Fruit fly (Drosophila melanogaster) whole organism, prepupa: ENCODE measurements around the gene Ppat-Dpck.

ENCODE experiments used
- CG11762 ChIP-seq: fragments of 200-800 bp; sonication (Bioruptor generic); optimal IDR thresholded peaks from 3 replicates; lab custom pipeline; 2016; ENCODE audit warnings: missing biosample characterization, missing genetic modification characterization; ENCODE audit not compliant: insufficient read depth
- CG3032 ChIP-seq: fragments of 200-800 bp; optimal IDR thresholded peaks from 2 replicates; lab custom pipeline; 2019; ENCODE audit warnings: missing biosample characterization, mild to moderate bottlenecking, missing genetic modification characterization, moderate library complexity
- CG6163 ChIP-seq: fragments of 200-800 bp; sonication (Bioruptor generic); IDR thresholded peaks from 3 replicates; pipeline ENCODE4 v1.3.6; 2022; ENCODE audit warnings: missing biosample characterization, missing genetic modification characterization
- CG6854 ChIP-seq: fragments of 200-800 bp; sonication (Bioruptor generic); optimal IDR thresholded peaks from 2 replicates; lab custom pipeline; 2017; ENCODE audit warnings: missing biosample characterization, mild to moderate bottlenecking, missing genetic modification characterization
- CG8319 ChIP-seq: fragments of 200-800 bp; sonication (Bioruptor generic); optimal IDR thresholded peaks from 3 replicates; lab custom pipeline; 2016; ENCODE audit warnings: missing biosample characterization, missing genetic modification characterization
- Eip93F ChIP-seq: fragments of 200-800 bp; sonication (Bioruptor generic); optimal IDR thresholded peaks from 2 replicates; lab custom pipeline; 2016; ENCODE audit warnings: missing biosample characterization, mild to moderate bottlenecking, missing genetic modification characterization
- Smox ChIP-seq: fragments of 200-800 bp; sonication (Bioruptor generic); optimal IDR thresholded peaks from 3 replicates; lab custom pipeline; 2016; ENCODE audit warnings: missing biosample characterization, missing genetic modification characterization
- Sox14 ChIP-seq: fragments of 200-800 bp; sonication (Bioruptor generic); optimal IDR thresholded peaks from 3 replicates; lab custom pipeline; 2016; ENCODE audit warnings: missing biosample characterization, missing genetic modification characterization
- cyc ChIP-seq: fragments of 200-800 bp; sonication (Bioruptor generic); optimal IDR thresholded peaks from 3 replicates; lab custom pipeline; 2016; ENCODE audit warnings: missing biosample characterization, missing genetic modification characterization
- salr ChIP-seq, 2 experiments: fragments of 200-800 bp; sonication (Bioruptor generic); optimal IDR thresholded peaks; 3 replicates each; lab custom pipeline; 2016 to 2018; ENCODE audit warnings: missing biosample characterization in 2 of 2, missing genetic modification characterization in 2 of 2, mild to moderate bottlenecking in 1 of 2

DNA sequence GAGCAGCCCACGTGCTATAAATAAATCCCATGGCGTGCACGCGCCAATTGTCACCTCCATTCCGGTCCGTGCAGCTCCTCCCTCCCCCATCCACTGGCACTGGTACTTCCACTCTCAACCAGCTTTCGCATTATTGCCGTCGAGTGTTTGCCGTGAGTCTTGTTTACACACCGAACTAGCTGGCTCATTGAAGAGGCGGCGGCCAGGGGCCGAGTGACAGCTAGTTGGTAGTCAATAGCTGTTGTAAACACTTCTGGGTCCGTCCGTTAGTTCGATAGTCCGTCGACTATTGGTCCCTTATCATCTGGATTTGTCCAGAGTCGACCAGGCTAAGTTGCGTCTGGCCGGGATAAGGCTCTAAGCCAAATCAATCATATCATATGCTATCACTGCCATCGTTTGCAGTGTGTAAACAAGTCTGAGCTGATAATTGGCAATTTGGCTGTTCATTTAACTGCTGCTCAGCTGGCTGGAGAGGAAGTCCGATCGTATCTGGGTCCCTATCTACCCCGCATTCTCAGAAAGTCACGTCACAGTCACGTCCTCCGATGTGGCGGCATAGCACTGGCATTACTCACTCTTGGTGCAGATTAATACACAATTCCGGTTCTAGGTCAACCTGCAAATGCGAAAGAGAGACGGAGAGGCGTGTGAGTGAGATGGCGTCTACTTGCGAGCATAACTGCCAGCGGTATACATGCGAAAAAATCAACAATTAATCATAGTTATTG, 38.9 kb upstream of the Ppat-Dpck start:
- TF ChIP-seq CG3032 (tag; lab: Kevin White, UChicago) (no peak), Sox14 (GFP tag; lab: Kevin White, UChicago) (no peak), salr (GFP tag; optimal IDR thresholded peaks at IDR 0.05; lab: Kevin White, UChicago) (no peak), cyc (GFP tag; lab: Kevin White, UChicago) (no peak), Smox (GFP tag; lab: Kevin White, UChicago) (no peak), CG6854 (GFP tag; lab: Kevin White, UChicago) (no peak), CG6163 (GFP tag; lab: Robert Waterston, UW) (0 out of 3 replicates have a peak, but pooled peaks have one; percentile 46), CG11762 (GFP tag; lab: Kevin White, UChicago) (no peak), Eip93F (GFP tag; lab: Kevin White, UChicago) (no peak), CG8319 (no peak)
